Worm (Caenorhabditis elegans) whole organism, dauer: ENCODE results near the gene srz-78.

Source experiments
- unc-62 ChIP-seq: sonication (generic microtip); optimal IDR thresholded peaks from 2 replicates; lab custom pipeline; 2017; ENCODE audit warnings: missing biosample characterization, missing genetic modification reagents, missing genetic modification characterization

Gene srz-78

DNA sequence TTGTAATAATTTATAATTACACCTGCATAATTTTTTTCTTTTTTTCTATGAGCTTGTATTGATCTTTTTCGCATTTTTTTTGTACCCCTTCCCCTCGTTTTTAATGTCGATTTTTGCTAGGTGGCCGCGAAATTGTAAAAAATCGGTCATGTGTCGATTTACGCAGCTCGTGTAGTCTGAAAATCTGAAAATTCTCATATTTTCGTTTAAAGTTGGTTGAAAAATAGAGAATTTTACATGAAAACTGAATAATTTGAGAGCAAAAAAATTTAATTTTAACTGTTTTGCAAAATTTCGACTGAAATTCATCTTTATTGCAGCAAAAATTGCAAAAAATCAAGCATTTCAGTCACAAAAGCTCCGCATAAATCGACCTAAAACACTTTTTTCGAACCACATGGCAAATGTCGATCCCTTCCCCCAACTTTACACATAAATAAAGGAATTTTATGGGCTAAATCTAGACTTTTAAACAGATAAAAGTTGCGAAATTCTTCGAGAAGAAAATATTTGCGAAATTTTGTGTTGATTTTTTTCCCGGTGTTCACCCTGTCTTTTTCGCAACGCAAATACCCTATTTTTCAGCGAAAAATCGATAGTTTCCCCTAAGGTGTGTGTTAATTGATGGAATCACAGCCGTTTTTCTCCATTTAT lies 34.7 kb downstream of the srz-78 start:
- TF ChIP-seq unc-62 (GFP tag; lab: Kevin White, UChicago): no peak

ce11 chrIV:3526831-3527404 lies 35.3 kb downstream of the srz-78 start, which contains the start of gene M57.2:
M57.2 (plus strand) TSS chrIV:3527354.
- TF ChIP-seq unc-62 (GFP tag; lab: Kevin White, UChicago): no peak

DNA sequence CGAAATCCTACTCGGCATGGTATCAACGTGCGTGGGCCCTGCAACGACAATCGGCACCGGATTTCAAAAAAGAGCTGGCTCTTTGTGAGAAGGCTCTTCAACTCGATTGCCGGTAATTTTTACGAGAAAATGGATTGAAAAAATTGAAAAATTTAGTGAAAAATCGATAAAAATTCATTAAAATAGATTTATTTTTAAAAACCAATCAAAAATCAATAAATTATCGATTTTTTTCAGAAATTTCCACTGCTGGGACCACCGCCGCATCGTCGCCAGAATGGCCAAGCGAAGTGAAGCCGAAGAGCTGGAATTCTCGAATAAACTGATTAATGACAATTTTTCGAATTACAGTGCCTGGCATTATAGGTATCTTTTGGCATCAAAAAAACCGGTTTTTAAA lies 36.3 kb downstream of the srz-78 start:
- no peak for TF ChIP-seq unc-62 (GFP tag; lab: Kevin White, UChicago)

- TF ChIP-seq unc-62 (GFP tag; lab: Kevin White, UChicago): no peak
Observed at ce11 chrIV:3531535-3531934, 40.0 kb downstream of the srz-78 start.

ce11 chrIV:3532167-3532566 lies 40.6 kb downstream of the srz-78 start, which contains the start of gene M57.1:
M57.1 (plus strand) TSS chrIV:3532467.
- TF ChIP-seq unc-62 (GFP tag; lab: Kevin White, UChicago): no peak

DNA sequence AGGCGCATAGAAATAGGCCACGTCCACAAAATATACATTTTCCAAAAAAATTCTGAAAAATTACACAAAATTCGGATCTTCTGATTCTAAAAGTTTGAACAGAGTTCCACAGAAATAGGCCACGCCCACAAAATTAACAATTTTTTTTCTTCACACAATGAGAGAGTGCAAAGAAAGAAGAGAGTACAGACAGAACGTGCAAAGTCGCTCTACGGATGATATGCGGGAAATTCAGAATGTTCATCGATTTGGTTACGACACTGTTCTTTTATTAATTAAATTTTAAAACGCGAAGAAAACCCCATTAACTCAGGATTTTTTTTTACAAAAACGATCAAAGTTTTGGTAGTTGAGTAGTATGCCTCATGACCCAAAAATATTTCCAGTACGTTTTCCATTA lies 41.4 kb downstream of the srz-78 start:
- no peak for TF ChIP-seq unc-62 (GFP tag; lab: Kevin White, UChicago)

- no peak for TF ChIP-seq unc-62 (GFP tag; lab: Kevin White, UChicago)
Observed at ce11 chrIV:3539253-3539652, 47.7 kb downstream of the srz-78 start.

DNA sequence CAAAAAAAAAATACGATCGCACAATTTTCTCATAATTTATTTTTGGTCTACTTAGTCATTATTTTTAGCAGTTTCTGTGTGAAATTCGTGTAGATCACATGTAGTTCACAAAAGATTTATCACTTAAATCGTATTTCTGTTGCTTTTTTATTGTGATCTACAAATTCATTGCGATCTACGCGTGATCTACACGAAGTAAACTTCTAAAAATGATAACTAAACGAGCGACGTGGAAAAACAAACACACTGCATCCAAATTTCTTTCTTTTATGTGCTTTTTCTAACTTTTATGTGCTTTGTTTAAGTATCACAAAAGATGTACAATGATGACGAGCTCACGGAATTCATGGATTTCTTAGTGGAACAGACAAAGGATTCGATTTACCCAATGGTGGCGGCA lies 48.3 kb downstream of the srz-78 start, which contains the start of gene B0212.3:
Gene B0212.3 (plus strand): TSS at position 301 of the 400 bp plus-strand sequence.
- TF ChIP-seq unc-62 (GFP tag; lab: Kevin White, UChicago): no peak
